Fruit fly (Drosophila melanogaster) whole organism, embryonic: ENCODE data around the gene Ac13E.

Experiments used
- Bdp1 ChIP-seq: fragments of 200-800 bp; sonication (Bioruptor generic); optimal IDR thresholded peaks from 3 replicates; lab custom pipeline; 2016; ENCODE audit warnings: missing biosample characterization, missing genetic modification characterization
- CG10462 ChIP-seq: fragments of 200-800 bp; sonication (Bioruptor generic); optimal IDR thresholded peaks from 2 replicates; lab custom pipeline; 2016; ENCODE audit warnings: missing biosample characterization, missing genetic modification characterization
- CG10979 ChIP-seq: fragments of 200-800 bp; sonication (Bioruptor generic); optimal IDR thresholded peaks from 2 replicates; lab custom pipeline; 2018; ENCODE audit warnings: missing biosample characterization, mild to moderate bottlenecking, missing genetic modification characterization, moderate library complexity
- CG11456 ChIP-seq: fragments of 200-800 bp; sonication (Bioruptor generic); IDR thresholded peaks from 3 replicates; pipeline ENCODE4 v1.3.6; 2022; ENCODE audit warnings: missing biosample characterization, missing genetic modification characterization
- CG11723 ChIP-seq: fragments of 200-800 bp; sonication (Bioruptor generic); optimal IDR thresholded peaks from 2 replicates; lab custom pipeline; 2017; ENCODE audit warnings: missing biosample characterization, mild to moderate bottlenecking, missing genetic modification characterization
- CG12219 ChIP-seq: fragments of 200-800 bp; sonication (Bioruptor generic); optimal IDR thresholded peaks from 3 replicates; lab custom pipeline; 2018; ENCODE audit warnings: missing biosample characterization, mild to moderate bottlenecking, missing genetic modification characterization
- CG12942 ChIP-seq: fragments of 200-800 bp; sonication (Bioruptor generic); optimal IDR thresholded peaks from 3 replicates; lab custom pipeline; 2016; ENCODE audit warnings: missing biosample characterization, missing genetic modification characterization
- CG13775 ChIP-seq: fragments of 200-800 bp; sonication (Bioruptor generic); optimal IDR thresholded peaks from 3 replicates; lab custom pipeline; 2017; ENCODE audit warnings: missing biosample characterization, mild to moderate bottlenecking, missing genetic modification characterization
- CG14860 ChIP-seq: fragments of 200-800 bp; sonication (Bioruptor generic); IDR thresholded peaks from 3 replicates; pipeline ENCODE4 v1.3.6; 2022; ENCODE audit warnings: missing biosample characterization, missing genetic modification characterization; ENCODE audit not compliant: partially characterized antibody
- CG14965 ChIP-seq: fragments of 200-800 bp; sonication (Bioruptor generic); optimal IDR thresholded peaks from 2 replicates; lab custom pipeline; 2016; ENCODE audit warnings: missing biosample characterization, missing genetic modification characterization, borderline replicate concordance
- CG15601 ChIP-seq: fragments of 200-800 bp; sonication (Bioruptor generic); optimal IDR thresholded peaks from 3 replicates; lab custom pipeline; 2019; ENCODE audit warnings: missing biosample characterization, mild to moderate bottlenecking, missing genetic modification characterization, moderate library complexity
- CG17612 ChIP-seq: fragments of 200-800 bp; sonication (Bioruptor generic); IDR thresholded peaks from 2 replicates; pipeline ENCODE4 v1.3.6; 2022; ENCODE audit warnings: missing biosample characterization, missing genetic modification characterization
- CG18011 ChIP-seq: fragments of 200-800 bp; sonication (Bioruptor generic); optimal IDR thresholded peaks from 2 replicates; lab custom pipeline; 2017; ENCODE audit warnings: missing biosample characterization, missing genetic modification characterization, mild to moderate bottlenecking, moderate library complexity, missing genotype
- CG30431 ChIP-seq: fragments of 200-800 bp; sonication (Bioruptor generic); optimal IDR thresholded peaks from 2 replicates; lab custom pipeline; 2017; ENCODE audit warnings: missing biosample characterization, missing genetic modification characterization
- CG31388 ChIP-seq: fragments of 200-800 bp; sonication (Bioruptor generic); optimal IDR thresholded peaks from 2 replicates; lab custom pipeline; 2016; ENCODE audit warnings: missing biosample characterization, missing genetic modification characterization
- CG3847 ChIP-seq: fragments of 200-800 bp; sonication (Bioruptor generic); IDR thresholded peaks from 2 replicates; pipeline ENCODE4 v1.3.6; 2022; ENCODE audit warnings: missing biosample characterization, missing genetic modification characterization
- CG4360 ChIP-seq: fragments of 200-800 bp; sonication (Bioruptor generic); IDR thresholded peaks from 2 replicates; pipeline ENCODE4 v1.3.6; 2022; ENCODE audit warnings: missing biosample characterization, missing genetic modification characterization
- CG43689 ChIP-seq: fragments of 200-800 bp; sonication (Bioruptor generic); IDR thresholded peaks from 2 replicates; pipeline ENCODE4 v1.3.6; 2022; ENCODE audit warnings: missing biosample characterization, missing genetic modification characterization
- CG7839 ChIP-seq: fragments of 200-800 bp; sonication (Bioruptor generic); optimal IDR thresholded peaks from 3 replicates; lab custom pipeline; 2018; ENCODE audit warnings: missing biosample characterization, mild to moderate bottlenecking, missing genetic modification characterization, moderate library complexity
- CG8089 ChIP-seq: fragments of 200-800 bp; sonication (Bioruptor generic); optimal IDR thresholded peaks from 3 replicates; lab custom pipeline; 2016; ENCODE audit warnings: missing biosample characterization, missing genetic modification characterization
- CkIIα-i1 ChIP-seq: fragments of 200-800 bp; sonication (Bioruptor generic); IDR thresholded peaks from 2 replicates; pipeline ENCODE4 v1.3.6; 2022; ENCODE audit warnings: missing biosample characterization, missing genetic modification characterization
- CoRest ChIP-seq: fragments of 200-800 bp; sonication (Bioruptor generic); optimal IDR thresholded peaks from 3 replicates; lab custom pipeline; 2018; ENCODE audit warnings: missing biosample characterization, mild to moderate bottlenecking, missing genetic modification characterization, moderate library complexity
- Eip74EF ChIP-seq, 2 experiments: fragments of 200-800 bp in 1 of 2; fragments of >200 bp in 1 of 2; sonication (Bioruptor generic) in 1 of 2; optimal IDR thresholded peaks; 2 replicates each; lab custom pipeline; 2017 to 2019; ENCODE audit warnings: missing biosample characterization in 2 of 2, missing genetic modification characterization in 2 of 2, mild to moderate bottlenecking in 1 of 2, moderate library complexity in 1 of 2
- H2.0 ChIP-seq: fragments of 200-800 bp; sonication (Bioruptor generic); IDR thresholded peaks from 2 replicates; pipeline ENCODE4 v1.3.6; 2022; ENCODE audit warnings: missing biosample characterization, missing genetic modification characterization
- HLH3B ChIP-seq: fragments of 200-800 bp; sonication (Bioruptor generic); IDR thresholded peaks from 2 replicates; pipeline ENCODE4 v1.3.6; 2022; ENCODE audit warnings: missing biosample characterization, missing genetic modification characterization
- HLHmδ ChIP-seq: fragments of 200-800 bp; sonication (Bioruptor generic); optimal IDR thresholded peaks from 2 replicates; lab custom pipeline; 2018; ENCODE audit warnings: missing biosample characterization, mild to moderate bottlenecking, missing genetic modification characterization, moderate library complexity
- Hey ChIP-seq: fragments of 200-800 bp; sonication (Bioruptor generic); optimal IDR thresholded peaks from 3 replicates; lab custom pipeline; 2018; ENCODE audit warnings: missing biosample characterization, mild to moderate bottlenecking, missing genetic modification characterization
- Hmr ChIP-seq: fragments of 200-800 bp; sonication (Bioruptor generic); optimal IDR thresholded peaks from 3 replicates; lab custom pipeline; 2017; ENCODE audit warnings: mild to moderate bottlenecking, missing biosample characterization, missing genetic modification reagents, missing genetic modification characterization
- Nf-YC ChIP-seq: fragments of 200-800 bp; optimal IDR thresholded peaks from 3 replicates; lab custom pipeline; 2019; ENCODE audit warnings: missing biosample characterization, mild to moderate bottlenecking, missing genetic modification characterization, moderate library complexity
- Oaz ChIP-seq: fragments of 200-800 bp; sonication (Bioruptor generic); IDR thresholded peaks from 2 replicates; pipeline ENCODE4 v1.3.6; 2022; ENCODE audit warnings: missing biosample characterization, missing genetic modification characterization
- Sox102F ChIP-seq: fragments of 200-800 bp; sonication (Bioruptor generic); optimal IDR thresholded peaks from 2 replicates; lab custom pipeline; 2018; ENCODE audit warnings: missing biosample characterization, mild to moderate bottlenecking, missing genetic modification characterization, moderate library complexity
- Sry-β ChIP-seq: fragments of 200-800 bp; sonication (Bioruptor generic); optimal IDR thresholded peaks from 2 replicates; lab custom pipeline; 2018; ENCODE audit warnings: missing biosample characterization, mild to moderate bottlenecking, missing genetic modification characterization, moderate library complexity
- bab2 ChIP-seq: fragments of 200-800 bp; sonication (Bioruptor generic); optimal IDR thresholded peaks from 2 replicates; lab custom pipeline; 2016; ENCODE audit warnings: missing biosample characterization, missing genetic modification characterization
- bbx ChIP-seq: fragments of 200-800 bp; sonication (Bioruptor generic); IDR thresholded peaks from 2 replicates; pipeline ENCODE4 v1.3.6; 2022; ENCODE audit warnings: missing biosample characterization, missing genetic modification characterization; ENCODE audit not compliant: partially characterized antibody
- cad ChIP-seq: fragments of >200 bp; optimal IDR thresholded peaks from 2 replicates; lab custom pipeline; 2017; ENCODE audit warnings: missing biosample characterization, missing genetic modification characterization
- corto ChIP-seq: fragments of 200-800 bp; sonication (Bioruptor generic); optimal IDR thresholded peaks from 2 replicates; lab custom pipeline; 2016; ENCODE audit warnings: missing biosample characterization, mild to moderate bottlenecking, missing genetic modification characterization, moderate library complexity
- crc ChIP-seq: fragments of 200-800 bp; sonication (Bioruptor generic); optimal IDR thresholded peaks from 2 replicates; lab custom pipeline; 2016; ENCODE audit warnings: missing biosample characterization, missing genetic modification characterization
- danr ChIP-seq: fragments of 200-800 bp; sonication (Bioruptor generic); IDR thresholded peaks from 2 replicates; pipeline ENCODE4 v1.3.6; 2022; ENCODE audit warnings: missing biosample characterization, missing genetic modification characterization
- ems ChIP-seq: fragments of 200-800 bp; sonication (Bioruptor generic); optimal IDR thresholded peaks from 3 replicates; lab custom pipeline; 2016; ENCODE audit warnings: missing biosample characterization, missing genetic modification characterization
- ewg ChIP-seq: fragments of 200-800 bp; sonication (Bioruptor generic); optimal IDR thresholded peaks from 3 replicates; lab custom pipeline; 2017; ENCODE audit warnings: mild to moderate bottlenecking, missing biosample characterization, missing genetic modification reagents, missing genetic modification characterization
- fd102C ChIP-seq: fragments of 200-800 bp; sonication (Bioruptor generic); optimal IDR thresholded peaks from 2 replicates; lab custom pipeline; 2018; ENCODE audit warnings: missing biosample characterization, mild to moderate bottlenecking, missing genetic modification characterization, moderate library complexity
- gem ChIP-seq: fragments of 200-800 bp; sonication (Bioruptor generic); optimal IDR thresholded peaks from 2 replicates; lab custom pipeline; 2019; ENCODE audit warnings: missing biosample characterization, mild to moderate bottlenecking, missing genetic modification characterization, moderate library complexity
- kah ChIP-seq: fragments of 200-800 bp; sonication (Bioruptor generic); optimal IDR thresholded peaks from 2 replicates; lab custom pipeline; 2018; ENCODE audit warnings: missing biosample characterization, mild to moderate bottlenecking, missing genetic modification characterization
- kay ChIP-seq: fragments of 200-800 bp; sonication (Bioruptor generic); optimal IDR thresholded peaks from 2 replicates; lab custom pipeline; 2016; ENCODE audit warnings: missing biosample characterization, missing genetic modification characterization
- mam ChIP-seq: fragments of 200-800 bp; sonication (Bioruptor generic); optimal IDR thresholded peaks from 3 replicates; lab custom pipeline; 2016; ENCODE audit warnings: missing biosample characterization, missing genetic modification characterization
- nmo ChIP-seq: fragments of 200-800 bp; sonication (Bioruptor generic); optimal IDR thresholded peaks from 2 replicates; lab custom pipeline; 2018; ENCODE audit warnings: missing biosample characterization, mild to moderate bottlenecking, missing genetic modification characterization, moderate library complexity
- pho ChIP-seq: fragments of 200-800 bp; sonication (Bioruptor generic); optimal IDR thresholded peaks from 2 replicates; lab custom pipeline; 2016; ENCODE audit warnings: missing biosample characterization, missing genetic modification characterization
- psq ChIP-seq: fragments of 200-800 bp; sonication (Bioruptor generic); optimal IDR thresholded peaks from 2 replicates; lab custom pipeline; 2017; ENCODE audit warnings: missing biosample characterization, missing genetic modification characterization
- scrt ChIP-seq: fragments of 200-800 bp; sonication (Bioruptor generic); optimal IDR thresholded peaks from 2 replicates; lab custom pipeline; 2018; ENCODE audit warnings: missing biosample characterization, mild to moderate bottlenecking, missing genetic modification characterization, moderate library complexity
- vfl ChIP-seq: fragments of 200-800 bp; sonication (Bioruptor generic); optimal IDR thresholded peaks from 2 replicates; lab custom pipeline; 2016; ENCODE audit warnings: missing biosample characterization, missing genetic modification characterization
- vvl ChIP-seq: fragments of 200-800 bp; sonication (Bioruptor generic); IDR thresholded peaks from 2 replicates; pipeline ENCODE4 v1.3.6; 2022; ENCODE audit warnings: missing biosample characterization, missing genetic modification characterization
- wor ChIP-seq: fragments of 200-800 bp; sonication (Bioruptor generic); IDR thresholded peaks from 2 replicates; pipeline ENCODE4 v1.3.6; 2022; ENCODE audit warnings: missing biosample characterization, missing genetic modification characterization

Gene Ac13E

DNA sequence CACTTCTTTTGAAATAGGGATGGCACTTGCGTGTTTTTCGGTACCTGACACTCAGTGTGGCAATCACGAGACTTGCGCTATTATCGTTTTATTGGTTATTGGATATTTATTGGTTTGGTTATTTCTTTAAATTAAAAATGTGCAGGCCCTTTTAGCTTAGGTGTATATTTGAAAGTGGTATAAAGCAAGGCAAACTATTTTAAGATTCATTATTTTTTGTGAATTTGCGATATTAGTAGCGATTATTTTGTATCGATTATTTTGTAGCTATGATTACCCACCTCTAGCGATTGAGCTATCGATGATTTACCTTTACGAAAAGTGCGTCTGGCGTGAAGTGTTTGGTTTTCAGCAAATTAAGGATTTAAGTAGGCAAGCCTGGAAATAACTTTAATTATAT is 28.8 kb upstream of the Ac13E start, which contains the start of the genes CG9215 and CG8097 (continued):
- TF ChIP-seq ems (GFP tag; lab: Kevin White, UChicago) (no peak), ewg (GFP tag; lab: Kevin White, UChicago) (peak; percentile 28), wor (GFP tag; lab: Robert Waterston, UW) (no peak), cad (GFP tag; lab: Kevin White, UChicago) (no peak), Sry-β (GFP tag; lab: Kevin White, UChicago) (peak; percentile 2), CG43689 (no peak), Eip74EF (GFP tag; optimal IDR thresholded peaks at IDR 0.05; lab: Kevin White, UChicago) (no peak), CG3847 (GFP tag; lab: Robert Waterston, UW) (peak; percentile 43), CG12219 (no peak), vvl (GFP tag; lab: Robert Waterston, UW) (no peak), CkIIα-i1 (GFP tag; lab: Robert Waterston, UW) (no peak), CG18011 (peak; percentile 8), kay (GFP tag; lab: Kevin White, UChicago) (no peak), CG10979 (tag; lab: Kevin White, UChicago) (peak; percentile 32), danr (GFP tag; lab: Robert Waterston, UW) (no peak), gem (tag; lab: Kevin White, UChicago) (no peak), kah (GFP tag; lab: Kevin White, UChicago) (no peak), CG8089 (GFP tag; lab: Kevin White, UChicago) (no peak), CG7839 (no peak), Sox102F (no peak), CG11723 (GFP tag; lab: Kevin White, UChicago) (no peak), CoRest (tag; lab: Kevin White, UChicago) (peak; percentile 63), HLHmδ (GFP tag; lab: Kevin White, UChicago) (no peak), Nf-YC (tag; lab: Kevin White, UChicago) (peak; percentile 53), psq (GFP tag; lab: Kevin White, UChicago) (no peak), corto (GFP tag; lab: Kevin White, UChicago) (no peak), CG30431 (GFP tag; lab: Kevin White, UChicago) (no peak), Hmr (no peak), CG14860 (peak; percentile 96), bbx (peak; percentile 83), HLH3B (GFP tag; lab: Robert Waterston, UW) (no peak), Oaz (GFP tag; lab: Robert Waterston, UW) (no peak), scrt (GFP tag; lab: Kevin White, UChicago) (no peak), CG10462 (GFP tag; lab: Kevin White, UChicago) (peak; percentile 4), mam (GFP tag; lab: Kevin White, UChicago) (peak; percentile 54), fd102C (no peak), CG11456 (GFP tag; lab: Robert Waterston, UW) (no peak), nmo (peak; percentile 61), pho (peak; percentile 37), crc (GFP tag; lab: Kevin White, UChicago) (no peak), CG14965 (GFP tag; lab: Kevin White, UChicago) (no peak), vfl (GFP tag; lab: Kevin White, UChicago) (peak; percentile 43), Hey (tag; lab: Kevin White, UChicago) (no peak), CG12942 (no peak), bab2 (GFP tag; lab: Kevin White, UChicago) (peak; percentile 41), CG17612 (GFP tag; lab: Robert Waterston, UW) (no peak), CG31388 (GFP tag; lab: Kevin White, UChicago) (no peak), CG4360 (GFP tag; lab: Robert Waterston, UW) (no peak), Bdp1 (GFP tag; lab: Kevin White, UChicago) (no peak), H2.0 (GFP tag; lab: Robert Waterston, UW) (no peak), CG15601 (tag; lab: Kevin White, UChicago) (peak; percentile 21), CG13775 (GFP tag; lab: Kevin White, UChicago) (peak; percentile 11)
